Worm (Caenorhabditis elegans): ENCODE data around the gene cyp-35B1.

cyp-35B1 gene

ce11 chrV:3931326-3931725 is 7.5 kb upstream of the cyp-35B1 start, which contains the start of gene srx-63:
Gene srx-63 (plus strand): TSS chrV:3931626.
- TF ChIP-seq dmd-6 (GFP tag; IDR thresholded peaks at IDR 0.05), result no peak
- TF ChIP-seq daf-16 (GFP tag; optimal IDR thresholded peaks at IDR 0.05), result no peak
- TF ChIP-seq daf-16 (tag; optimal IDR thresholded peaks at IDR 0.05), result no peak
- no peak for TF ChIP-seq fos-1 (tag; optimal IDR thresholded peaks at IDR 0.05)
- no peak for TF ChIP-seq jun-1 (tag; optimal IDR thresholded peaks at IDR 0.05)
- no peak for TF ChIP-seq F10B5.3 (tag; optimal IDR thresholded peaks at IDR 0.05)
- no peak for TF ChIP-seq hif-1 (tag; optimal IDR thresholded peaks at IDR 0.05)
- TF ChIP-seq T26A8.4 (GFP tag; IDR thresholded peaks at IDR 0.05), result no peak
- no peak for TF ChIP-seq ZK337.2 (GFP tag; IDR thresholded peaks at IDR 0.05)
- no peak for TF ChIP-seq dmd-9 (GFP tag; IDR thresholded peaks at IDR 0.05)
- no peak for TF ChIP-seq zip-2 (tag; optimal IDR thresholded peaks at IDR 0.05)
- TF ChIP-seq ztf-11 (tag; optimal IDR thresholded peaks at IDR 0.05), result no peak

DNA sequence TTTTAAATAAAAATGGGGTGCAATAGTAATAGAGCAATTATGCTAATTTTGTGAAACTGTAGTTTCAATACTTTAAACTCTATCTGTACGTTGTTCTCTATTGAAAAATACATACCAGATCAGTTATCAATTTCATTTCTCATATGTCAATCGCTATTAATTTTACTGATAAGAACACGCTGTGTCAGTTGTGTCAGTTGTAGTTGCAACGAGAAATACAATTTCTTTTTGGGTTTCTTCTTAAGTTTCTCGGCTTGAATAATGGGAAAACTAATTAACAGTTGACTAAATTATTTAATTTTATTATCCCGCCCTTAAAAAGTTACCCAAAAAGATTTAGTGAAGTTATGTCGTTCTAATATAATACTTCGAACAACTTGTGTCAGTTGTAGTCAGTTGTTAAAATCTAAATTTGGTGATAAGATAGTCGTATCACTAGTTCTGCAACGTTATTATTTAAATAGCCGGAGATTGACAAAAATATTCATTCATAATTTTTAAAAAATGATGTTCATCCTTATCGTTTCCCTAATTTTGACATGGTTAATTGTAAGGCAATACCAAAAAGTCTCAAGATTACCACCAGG is 2.8 kb upstream of the cyp-35B1 start, which contains the start of gene cyp-35A5:
Gene cyp-35A5, plus strand, starts transcription at position 435 of the 587 bp plus-strand sequence.
- TF ChIP-seq dmd-6 (GFP tag; IDR thresholded peaks at IDR 0.05) (0 out of 2 replicates have a peak, but pooled peaks have one; percentile 34), nhr-28 (tag; optimal IDR thresholded peaks at IDR 0.05) (peak; percentile 86), sdz-12 (GFP tag; optimal IDR thresholded peaks at IDR 0.05) (no peak), saeg-2 (GFP tag; IDR thresholded peaks at IDR 0.05) (no peak), T20F7.1 (GFP tag; optimal IDR thresholded peaks at IDR 0.05) (no peak), pqm-1 (tag; optimal IDR thresholded peaks at IDR 0.05) (peak; percentile 7)

- TF ChIP-seq unc-62 (GFP tag; optimal IDR thresholded peaks at IDR 0.05 in 1 of 2), result no peak
- TF ChIP-seq unc-62 (tag; optimal IDR thresholded peaks at IDR 0.05), result no peak
- no peak for TF ChIP-seq D1046.2 (GFP tag; IDR thresholded peaks at IDR 0.05)
- TF ChIP-seq nhr-28 (tag; optimal IDR thresholded peaks at IDR 0.05), result peak; percentile 34
These were observed 3.0 kb downstream of the cyp-35B1 start, which contains the start of gene cyp-35B2 for ce11 chrV:3941860-3942259. Gene cyp-35B2 (plus strand): TSS chrV:3942160.

- TF ChIP-seq Y105C5A.15 (GFP tag; IDR thresholded peaks at IDR 0.05) (no peak), aha-1 (tag) (peak; percentile 97)
These were observed 4.5 kb downstream of the cyp-35B1 start for ce11 chrV:3943364-3943763.

DNA sequence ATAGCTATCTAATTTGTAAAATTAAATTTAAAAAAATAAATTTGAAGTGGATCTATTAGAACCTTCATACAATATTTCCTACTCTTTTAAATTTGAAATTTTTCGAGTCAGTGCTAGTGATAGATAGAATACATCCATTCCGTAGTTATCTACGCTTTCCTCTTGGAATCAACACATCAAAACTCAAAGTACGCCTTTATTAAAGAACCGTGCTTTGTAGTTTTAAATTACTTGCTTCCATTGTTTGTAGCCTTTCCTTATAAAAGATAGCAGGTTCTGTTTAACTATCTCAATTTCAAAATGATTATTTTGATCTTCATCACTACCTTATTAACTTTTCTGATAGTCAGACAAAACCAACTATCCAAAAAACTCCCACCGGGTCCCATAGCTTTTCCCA is 6.2 kb downstream of the cyp-35B1 start, which contains the start of gene cyp-35B3:
Gene cyp-35B3, plus strand, starts transcription at position 301 of the 400 bp plus-strand sequence.
- TF ChIP-seq ceh-20 (GFP tag; IDR thresholded peaks at IDR 0.05) (no peak), lir-3 (tag; optimal IDR thresholded peaks at IDR 0.05) (no peak), zag-1 (tag; optimal IDR thresholded peaks at IDR 0.05) (no peak)

DNA sequence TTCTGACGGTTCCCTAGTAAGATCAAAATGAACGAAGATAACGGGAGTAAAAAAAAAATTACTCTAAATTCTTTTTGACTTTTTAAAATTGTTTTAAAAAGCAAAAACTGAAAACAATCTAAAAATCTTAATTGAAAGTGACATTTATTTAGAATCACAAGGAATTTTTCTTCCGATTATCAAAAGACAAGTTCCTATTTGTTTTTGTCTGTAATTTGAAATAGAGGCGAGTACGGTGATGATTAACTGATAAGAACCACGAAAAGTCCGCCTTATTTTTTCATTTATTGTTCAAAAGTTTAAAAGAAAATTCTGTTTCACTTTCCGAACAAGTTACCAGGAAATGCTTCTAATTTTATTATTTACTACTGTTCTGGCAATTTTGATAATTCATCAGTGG is 10.9 kb downstream of the cyp-35B1 start, which contains the start of gene dach-1:
Gene dach-1, plus strand, starts transcription at position 301 of the 400 bp plus-strand sequence.
- TF ChIP-seq zfp-3 (GFP tag; conservative IDR thresholded peaks at IDR 0.05) (no peak), ceh-20 (GFP tag; IDR thresholded peaks at IDR 0.05) (no peak), lin-39 (tag; optimal IDR thresholded peaks at IDR 0.05) (no peak), daf-16 (GFP tag; optimal IDR thresholded peaks at IDR 0.05) (no peak), daf-16 (tag; optimal IDR thresholded peaks at IDR 0.05) (peak; percentile 66), lin-15B (tag; optimal IDR thresholded peaks at IDR 0.05) (no peak), aha-1 (tag) (peak; percentile 65)

- no peak for TF ChIP-seq dmd-6 (GFP tag; IDR thresholded peaks at IDR 0.05)
- no peak for TF ChIP-seq spr-3 (GFP tag; optimal IDR thresholded peaks at IDR 0.05)
- TF ChIP-seq Y75B8A.6 (GFP tag; IDR thresholded peaks at IDR 0.05), result no peak
- TF ChIP-seq gei-8 (GFP tag; optimal IDR thresholded peaks at IDR 0.05), result no peak
- no peak for TF ChIP-seq attf-4 (tag; optimal IDR thresholded peaks at IDR 0.05)
- TF ChIP-seq mes-2 (tag; optimal IDR thresholded peaks at IDR 0.05; ENCODE audit: poor library complexity, severe bottlenecking), result no peak
- TF ChIP-seq zag-1 (tag; optimal IDR thresholded peaks at IDR 0.05), result no peak
- TF ChIP-seq nhr-111 (GFP tag; optimal IDR thresholded peaks at IDR 0.05), result no peak
- TF ChIP-seq hif-1 (tag; optimal IDR thresholded peaks at IDR 0.05), result no peak
- no peak for TF ChIP-seq spr-1 (tag; optimal IDR thresholded peaks at IDR 0.05)
- no peak for TF ChIP-seq dmd-9 (GFP tag; IDR thresholded peaks at IDR 0.05)
- no peak for TF ChIP-seq dpl-1 (GFP tag; optimal IDR thresholded peaks at IDR 0.05)
- no peak for TF ChIP-seq skn-1 (tag; optimal IDR thresholded peaks at IDR 0.05)
- no peak for TF ChIP-seq cey-2 (tag; optimal IDR thresholded peaks at IDR 0.05; ENCODE audit: borderline replicate concordance, insufficient read depth)
- no peak for TF ChIP-seq daf-12 (tag; optimal IDR thresholded peaks at IDR 0.05)
These were observed 14.9 kb downstream of the cyp-35B1 start, which contains the start of gene str-247 for ce11 chrV:3953739-3954138. Gene str-247 (plus strand): TSS chrV:3954039.

Data from whole organism, L4 larva.